Worm (Caenorhabditis elegans) whole organism, mixed stage, embryonic: ENCODE measurements around the gene Y57G11C.3.

Experiments used
- M03D4.4 ChIP-seq: sonication (generic microtip); optimal IDR thresholded peaks from 2 replicates; lab custom pipeline; 2017; ENCODE audit warnings: mild to moderate bottlenecking, missing genetic modification characterization, missing compliant biosample characterization
- bed-3 ChIP-seq: fragments of 200-800 bp; sonication (Bioruptor generic); optimal IDR thresholded peaks from 3 replicates; lab custom pipeline; 2018; ENCODE audit warnings: mild to moderate bottlenecking, missing genetic modification characterization, moderate library complexity, missing compliant biosample characterization
- blmp-1 ChIP-seq: fragments of 150-350 bp; optimal IDR thresholded peaks from 2 replicates; lab custom pipeline; 2014; ENCODE audit warnings: missing biosample characterization, missing genetic modification characterization
- ceh-39 ChIP-seq: fragments of 150-350 bp; optimal IDR thresholded peaks from 2 replicates; lab custom pipeline; 2014; ENCODE audit warnings: missing biosample characterization, missing genetic modification characterization
- ceh-43 ChIP-seq: fragments of 200-800 bp; sonication (Bioruptor generic); optimal IDR thresholded peaks from 2 replicates; lab custom pipeline; 2018; ENCODE audit warnings: mild to moderate bottlenecking, missing genetic modification characterization, moderate library complexity, missing compliant biosample characterization
- ceh-83 ChIP-seq: fragments of 200-800 bp; sonication (Bioruptor generic); optimal IDR thresholded peaks from 2 replicates; lab custom pipeline; 2018; ENCODE audit warnings: mild to moderate bottlenecking, missing genetic modification characterization, missing compliant biosample characterization
- ces-1 ChIP-seq: fragments of 150-350 bp; optimal IDR thresholded peaks from 2 replicates; lab custom pipeline; 2014; ENCODE audit warnings: missing biosample characterization, missing genetic modification reagents, missing genetic modification characterization
- drap-1 ChIP-seq: fragments of 200-800 bp; sonication (Bioruptor generic); optimal IDR thresholded peaks from 3 replicates; lab custom pipeline; 2018; ENCODE audit warnings: mild to moderate bottlenecking, missing genetic modification characterization, missing compliant biosample characterization
- elt-1 ChIP-seq: sonication (generic microtip); optimal IDR thresholded peaks from 2 replicates; lab custom pipeline; 2017; ENCODE audit warnings: missing genetic modification characterization, mild to moderate bottlenecking, missing compliant biosample characterization, antibody characterized with exemption, moderate library complexity, borderline replicate concordance; ENCODE audit not compliant: insufficient read depth
- elt-3 ChIP-seq: fragments of 150-350 bp; optimal IDR thresholded peaks from 2 replicates; lab custom pipeline; 2014; ENCODE audit warnings: missing biosample characterization, missing genetic modification characterization
- flh-1 ChIP-seq: fragments of 200-800 bp; sonication (Bioruptor generic); optimal IDR thresholded peaks from 2 replicates; lab custom pipeline; 2018; ENCODE audit warnings: mild to moderate bottlenecking, missing genetic modification characterization, moderate library complexity, missing compliant biosample characterization
- hlh-1 ChIP-seq: fragments of 150-350 bp; optimal IDR thresholded peaks from 2 replicates; lab custom pipeline; 2014; ENCODE audit warnings: missing biosample characterization, missing genetic modification reagents, missing genetic modification characterization
- lin-13 ChIP-seq: fragments of 150-350 bp; optimal IDR thresholded peaks from 2 replicates; lab custom pipeline; 2014; ENCODE audit warnings: missing biosample characterization, missing genetic modification characterization
- lin-32 ChIP-seq: fragments of 200-800 bp; sonication (Bioruptor generic); optimal IDR thresholded peaks from 2 replicates; lab custom pipeline; 2018; ENCODE audit warnings: mild to moderate bottlenecking, missing genetic modification characterization, missing compliant biosample characterization
- lsy-2 ChIP-seq: fragments of 150-350 bp; optimal IDR thresholded peaks from 2 replicates; lab custom pipeline; 2014; ENCODE audit warnings: missing biosample characterization, missing genetic modification characterization
- mab-5 ChIP-seq: fragments of 150-350 bp; optimal IDR thresholded peaks from 2 replicates; lab custom pipeline; 2014; ENCODE audit warnings: missing biosample characterization, missing genetic modification characterization
- mep-1 ChIP-seq: fragments of 150-350 bp; optimal IDR thresholded peaks from 2 replicates; lab custom pipeline; 2017; ENCODE audit warnings: missing biosample characterization, missing genetic modification reagents, missing genetic modification characterization, inconsistent platforms
- mls-2 ChIP-seq: sonication (generic microtip); optimal IDR thresholded peaks from 2 replicates; lab custom pipeline; 2016; ENCODE audit warnings: mild to moderate bottlenecking, missing genetic modification characterization, moderate library complexity, missing compliant biosample characterization
- nhr-12 ChIP-seq: fragments of 150-350 bp; optimal IDR thresholded peaks from 2 replicates; lab custom pipeline; 2014; ENCODE audit warnings: missing biosample characterization, missing genetic modification characterization
- nhr-2 ChIP-seq: fragments of 150-350 bp; optimal IDR thresholded peaks from 2 replicates; lab custom pipeline; 2014; ENCODE audit warnings: missing biosample characterization, missing genetic modification characterization
- nhr-237 ChIP-seq: fragments of 150-350 bp; optimal IDR thresholded peaks from 2 replicates; lab custom pipeline; 2014; ENCODE audit warnings: missing biosample characterization, missing genetic modification characterization
- nhr-28 ChIP-seq: fragments of 150-350 bp; optimal IDR thresholded peaks from 2 replicates; lab custom pipeline; 2014; ENCODE audit warnings: missing biosample characterization, missing genetic modification characterization
- nhr-76 ChIP-seq: sonication (generic microtip); optimal IDR thresholded peaks from 2 replicates; lab custom pipeline; 2017; ENCODE audit warnings: missing biosample characterization, missing genetic modification characterization
- pha-4 ChIP-seq: fragments of 150-350 bp; optimal IDR thresholded peaks from 2 replicates; lab custom pipeline; 2018; ENCODE audit warnings: missing biosample characterization, missing genetic modification reagents, missing genetic modification characterization
- sem-2 ChIP-seq: fragments of 200-800 bp; sonication (Bioruptor generic); optimal IDR thresholded peaks from 2 replicates; lab custom pipeline; 2018; ENCODE audit warnings: mild to moderate bottlenecking, missing genetic modification characterization, missing compliant biosample characterization
- snpc-4 ChIP-seq: fragments of 150-350 bp; optimal IDR thresholded peaks from 2 replicates; lab custom pipeline; 2014; ENCODE audit warnings: missing biosample characterization, missing genetic modification characterization
- tbx-8 ChIP-seq: fragments of 200-800 bp; sonication (Bioruptor generic); optimal IDR thresholded peaks from 2 replicates; lab custom pipeline; 2018; ENCODE audit warnings: mild to moderate bottlenecking, missing genetic modification characterization, moderate library complexity, missing compliant biosample characterization
- unc-120 ChIP-seq: sonication (generic microtip); optimal IDR thresholded peaks from 2 replicates; lab custom pipeline; 2017; ENCODE audit warnings: missing genetic modification characterization, missing compliant biosample characterization; ENCODE audit not compliant: poor library complexity, severe bottlenecking
- unc-39 ChIP-seq: fragments of 150-350 bp; optimal IDR thresholded peaks from 2 replicates; lab custom pipeline; 2014; ENCODE audit warnings: missing biosample characterization, missing genetic modification characterization
- unc-62 ChIP-seq: fragments of 150-350 bp; optimal IDR thresholded peaks from 2 replicates; lab custom pipeline; 2014; ENCODE audit warnings: missing biosample characterization, missing genetic modification reagents, missing genetic modification characterization
- zip-8 ChIP-seq: fragments of 150-350 bp; optimal IDR thresholded peaks from 2 replicates; lab custom pipeline; 2014; ENCODE audit warnings: missing biosample characterization, missing genetic modification characterization
- ztf-11 ChIP-seq: fragments of 150-350 bp; optimal IDR thresholded peaks from 2 replicates; lab custom pipeline; 2014; ENCODE audit warnings: missing biosample characterization, missing genetic modification characterization

The Y57G11C.3 gene

DNA sequence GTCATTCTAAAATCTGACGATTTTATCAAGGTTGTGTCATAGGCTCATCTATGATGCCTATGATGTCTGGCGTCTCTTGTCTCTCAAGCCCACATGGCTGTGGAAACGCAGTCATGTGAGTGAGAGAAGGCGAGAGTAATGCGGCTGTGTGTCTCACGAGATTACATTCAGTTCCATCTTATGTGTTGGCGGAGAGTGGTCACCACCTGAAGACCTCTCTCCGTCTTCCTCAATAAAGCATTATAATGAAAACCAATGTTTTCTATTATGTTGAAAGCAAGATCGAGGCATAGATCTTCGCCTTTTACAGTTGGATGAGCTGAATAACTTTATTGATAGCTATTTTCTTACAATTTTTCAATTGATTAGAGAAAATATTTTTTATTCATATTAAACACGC, 4.7 kb upstream of the Y57G11C.3 start:
- peak; percentile 26 for TF ChIP-seq mep-1 (tag; lab: Kevin White, UChicago)
- peak; percentile 43 for TF ChIP-seq unc-62
- TF ChIP-seq ces-1 (GFP tag; lab: Kevin White, UChicago), result peak; percentile 12

ce11 chrIV:14763938-14764718, 3.9 kb upstream of the Y57G11C.3 start:
- no peak for TF ChIP-seq M03D4.4 (tag; lab: Kevin White, UChicago)
- TF ChIP-seq elt-3, result no peak
- no peak for TF ChIP-seq ces-1 (GFP tag; lab: Kevin White, UChicago)
- no peak for TF ChIP-seq nhr-28 (tag; lab: Kevin White, UChicago)
- no peak for TF ChIP-seq unc-120
- no peak for TF ChIP-seq nhr-76 (tag; lab: Kevin White, UChicago)
- no peak for TF ChIP-seq nhr-2 (tag; lab: Kevin White, UChicago)
- no peak for TF ChIP-seq nhr-237 (tag; lab: Kevin White, UChicago)
- TF ChIP-seq hlh-1 (tag; lab: Kevin White, UChicago), result no peak
- no peak for TF ChIP-seq blmp-1 (tag; lab: Kevin White, UChicago)
- no peak for TF ChIP-seq unc-39
- TF ChIP-seq, all 35 proteins: peak for 0

- TF ChIP-seq ces-1 (GFP tag; lab: Kevin White, UChicago), result no peak
- no peak for TF ChIP-seq mab-5 (tag; lab: Kevin White, UChicago)
- TF ChIP-seq blmp-1 (tag; lab: Kevin White, UChicago), result no peak
- TF ChIP-seq M03D4.4 (tag; lab: Kevin White, UChicago), result no peak
- no peak for TF ChIP-seq zip-8
- no peak for TF ChIP-seq bed-3 (GFP tag; lab: Kevin White, UChicago)
- TF ChIP-seq flh-1 (GFP tag; lab: Kevin White, UChicago), result no peak
- TF ChIP-seq unc-39, result no peak
- no peak for TF ChIP-seq lin-32
- TF ChIP-seq nhr-12, result no peak
- TF ChIP-seq unc-120, result no peak
- no peak for TF ChIP-seq nhr-28 (tag; lab: Kevin White, UChicago)
- no peak for TF ChIP-seq elt-1
- TF ChIP-seq, all 35 proteins: peak for 0
Observed at ce11 chrIV:14764719-14765173, 3.3 kb upstream of the Y57G11C.3 start.

DNA sequence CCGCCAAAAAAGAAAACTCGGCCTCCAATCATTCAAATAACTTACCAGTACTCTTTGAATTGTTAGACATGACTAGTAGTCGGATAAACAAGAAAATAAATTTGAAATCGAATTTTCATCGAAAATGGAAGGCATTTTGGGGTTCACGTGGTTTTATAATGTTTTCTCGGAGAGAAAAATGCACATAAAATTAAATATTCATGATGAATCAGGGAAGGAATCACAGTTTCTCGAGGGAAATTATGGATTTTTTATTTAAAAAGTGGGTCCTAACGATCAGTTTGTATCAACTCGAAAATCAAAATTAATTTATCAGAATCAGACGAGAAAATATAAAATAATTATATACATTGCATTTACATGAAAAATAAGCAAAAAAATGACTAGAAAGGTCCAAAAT, 2.7 kb upstream of the Y57G11C.3 start, which contains the start of gene Y57G11C.5:
Gene Y57G11C.5 (minus strand): TSS at position 101 of the 400 bp plus-strand sequence.
- TF ChIP-seq hlh-1 (tag; lab: Kevin White, UChicago), result no peak
- no peak for TF ChIP-seq pha-4
- no peak for TF ChIP-seq lin-13 (tag; lab: Kevin White, UChicago)
- TF ChIP-seq tbx-8, result no peak
- TF ChIP-seq zip-8, result no peak
- TF ChIP-seq unc-62, result no peak
- no peak for TF ChIP-seq bed-3 (GFP tag; lab: Kevin White, UChicago)
- TF ChIP-seq mab-5 (tag; lab: Kevin White, UChicago), result no peak
- no peak for TF ChIP-seq mep-1 (tag; lab: Kevin White, UChicago)
- TF ChIP-seq ceh-39 (tag; lab: Kevin White, UChicago), result no peak
- no peak for TF ChIP-seq lin-32
- TF ChIP-seq ceh-43 (GFP tag; lab: Kevin White, UChicago), result no peak
- no peak for TF ChIP-seq drap-1 (GFP tag; lab: Kevin White, UChicago)
- no peak for TF ChIP-seq nhr-12
- no peak for TF ChIP-seq nhr-2 (tag; lab: Kevin White, UChicago)
- TF ChIP-seq snpc-4 (tag; lab: Kevin White, UChicago), result no peak
- TF ChIP-seq sem-2 (GFP tag; lab: Kevin White, UChicago), result no peak
- TF ChIP-seq nhr-76 (tag; lab: Kevin White, UChicago), result no peak
- TF ChIP-seq ceh-83 (GFP tag; lab: Kevin White, UChicago), result no peak
- no peak for TF ChIP-seq flh-1 (GFP tag; lab: Kevin White, UChicago)

DNA sequence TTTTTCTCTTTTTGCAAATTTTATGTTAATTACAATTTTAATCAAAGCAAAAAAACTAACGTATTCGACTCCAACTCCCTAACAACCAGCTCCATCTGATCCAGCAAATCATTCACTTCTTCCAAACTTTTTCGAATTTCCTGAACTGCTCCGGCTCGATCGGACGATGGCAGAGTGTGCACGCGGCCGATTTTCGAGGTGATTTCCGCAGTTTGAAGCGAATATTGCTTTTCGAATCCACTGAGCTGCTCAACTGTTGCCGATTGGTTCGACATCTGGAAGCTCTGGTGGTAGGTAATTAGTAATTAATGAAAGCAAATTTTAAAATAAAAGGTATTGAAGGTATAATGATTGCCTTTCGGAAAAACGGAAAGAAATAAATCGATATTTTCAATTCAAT, 1.6 kb upstream of the Y57G11C.3 start, which contains the start of gene vti-1:
Gene vti-1 (minus strand): TSS at position 284 of the 400 bp plus-strand sequence.
- TF ChIP-seq blmp-1 (tag; lab: Kevin White, UChicago) (no peak), tbx-8 (no peak), lin-32 (no peak), elt-3 (no peak), sem-2 (GFP tag; lab: Kevin White, UChicago) (no peak), unc-120 (no peak), nhr-2 (tag; lab: Kevin White, UChicago) (no peak), lsy-2 (tag; lab: Kevin White, UChicago) (no peak), ceh-83 (GFP tag; lab: Kevin White, UChicago) (no peak), flh-1 (GFP tag; lab: Kevin White, UChicago) (no peak), unc-39 (no peak), lin-13 (tag; lab: Kevin White, UChicago) (no peak), ztf-11 (tag; lab: Kevin White, UChicago) (no peak), mls-2 (tag; lab: Kevin White, UChicago) (no peak), nhr-12 (no peak), bed-3 (GFP tag; lab: Kevin White, UChicago) (no peak), M03D4.4 (tag; lab: Kevin White, UChicago) (no peak), nhr-237 (tag; lab: Kevin White, UChicago) (no peak), nhr-76 (tag; lab: Kevin White, UChicago) (no peak)
